Fruit fly (Drosophila melanogaster): ENCODE results near the gene CG43155.

dm6 chrX:11454189-11454882 is 5.2 kb upstream of the CG43155 start, which contains the start of the genes Evi5 and HP5:
- TF ChIP-seq ssp (GFP tag; IDR thresholded peaks at IDR 0.05) (peak; percentile 12; the same call in 1 of the 2 replicates), CG34224 (GFP tag; IDR thresholded peaks at IDR 0.05; ENCODE audit: partially characterized antibody) (peak; percentile 16; the same call in 1 of the 3 replicates), MTF-1 (GFP tag; optimal IDR thresholded peaks at IDR 0.05; ENCODE audit: borderline replicate concordance) (no peak), CG11093 (GFP tag; IDR thresholded peaks at IDR 0.05) (no peak; the same call in 2 of the 3 replicates), Xbp1 (GFP tag; optimal IDR thresholded peaks at IDR 0.05) (peak; percentile 53), Doc3 (GFP tag; IDR thresholded peaks at IDR 0.05; ENCODE audit: partially characterized antibody) (no peak), Nf-YC (tag; optimal IDR thresholded peaks at IDR 0.05) (peak; percentile 32), aop (GFP tag; IDR thresholded peaks at IDR 0.05) (0 out of 2 replicates have a peak, but pooled peaks have one; percentile 9)
